Fruit fly (Drosophila melanogaster) whole organism, embryonic: ENCODE results near the gene Muted.

Experiments used
- ATbp ChIP-seq: fragments of 200-800 bp; sonication (Bioruptor generic); optimal IDR thresholded peaks from 2 replicates; lab custom pipeline; 2017; ENCODE audit warnings: missing biosample characterization, mild to moderate bottlenecking, missing genetic modification characterization, missing genetic modification reagents
- BEAF-32 ChIP-seq: fragments of 200-800 bp; sonication (Bioruptor generic); optimal IDR thresholded peaks from 3 replicates; lab custom pipeline; 2017; ENCODE audit warnings: missing biosample characterization, missing genetic modification characterization, mild to moderate bottlenecking, moderate library complexity, missing genetic modification reagents
- CG12744 ChIP-seq: fragments of 200-800 bp; sonication (Bioruptor generic); optimal IDR thresholded peaks from 2 replicates; lab custom pipeline; 2016; ENCODE audit warnings: missing biosample characterization, missing genetic modification characterization
- CG13894 ChIP-seq: fragments of 200-800 bp; sonication (Bioruptor generic); optimal IDR thresholded peaks from 3 replicates; lab custom pipeline; 2018; ENCODE audit warnings: missing biosample characterization, mild to moderate bottlenecking, missing genetic modification characterization, moderate library complexity
- CG14441 ChIP-seq: fragments of 200-800 bp; sonication (Bioruptor generic); IDR thresholded peaks from 2 replicates; pipeline ENCODE4 v1.3.6; 2022; ENCODE audit warnings: missing biosample characterization, missing genetic modification characterization
- CG17385 ChIP-seq: fragments of 200-800 bp; sonication (Bioruptor generic); optimal IDR thresholded peaks from 3 replicates; lab custom pipeline; 2018; ENCODE audit warnings: missing biosample characterization, mild to moderate bottlenecking, missing genetic modification characterization
- CG17802 ChIP-seq: fragments of 200-800 bp; sonication (Bioruptor generic); optimal IDR thresholded peaks from 2 replicates; lab custom pipeline; 2018; ENCODE audit warnings: missing biosample characterization, mild to moderate bottlenecking, missing genetic modification characterization, moderate library complexity
- CG1792 ChIP-seq: fragments of 200-800 bp; sonication (Bioruptor generic); optimal IDR thresholded peaks from 2 replicates; lab custom pipeline; 2016; ENCODE audit warnings: missing biosample characterization, missing genetic modification characterization
- CG18476 ChIP-seq: fragments of 200-800 bp; sonication (Bioruptor generic); optimal IDR thresholded peaks from 2 replicates; lab custom pipeline; 2016; ENCODE audit warnings: missing biosample characterization, mild to moderate bottlenecking, missing genetic modification characterization
- CG32767 ChIP-seq: fragments of 200-800 bp; sonication (Bioruptor generic); IDR thresholded peaks from 2 replicates; pipeline ENCODE4 v1.3.6; 2022; ENCODE audit warnings: missing biosample characterization, missing genetic modification characterization
- CG3847 ChIP-seq: fragments of 200-800 bp; sonication (Bioruptor generic); IDR thresholded peaks from 2 replicates; pipeline ENCODE4 v1.3.6; 2022; ENCODE audit warnings: missing biosample characterization, missing genetic modification characterization
- CG3995 ChIP-seq: fragments of 200-800 bp; sonication (Bioruptor generic); optimal IDR thresholded peaks from 3 replicates; lab custom pipeline; 2016; ENCODE audit warnings: missing biosample characterization, missing genetic modification characterization
- CG7271 ChIP-seq: fragments of 200-800 bp; sonication (Bioruptor generic); optimal IDR thresholded peaks from 2 replicates; lab custom pipeline; 2018; ENCODE audit warnings: missing biosample characterization, mild to moderate bottlenecking, missing genetic modification characterization, moderate library complexity
- CG7786 ChIP-seq: fragments of 200-800 bp; sonication (Bioruptor generic); optimal IDR thresholded peaks from 2 replicates; lab custom pipeline; 2016; ENCODE audit warnings: missing biosample characterization, missing genetic modification characterization
- CG8089 ChIP-seq: fragments of 200-800 bp; sonication (Bioruptor generic); optimal IDR thresholded peaks from 3 replicates; lab custom pipeline; 2016; ENCODE audit warnings: missing biosample characterization, missing genetic modification characterization
- CG9215 ChIP-seq: fragments of 200-800 bp; sonication (Bioruptor generic); IDR thresholded peaks from 2 replicates; pipeline ENCODE4 v1.3.6; 2022; ENCODE audit warnings: missing biosample characterization, missing genetic modification characterization
- CG9609 ChIP-seq: fragments of 200-800 bp; sonication (Bioruptor generic); optimal IDR thresholded peaks from 3 replicates; lab custom pipeline; 2016; ENCODE audit warnings: missing biosample characterization, missing genetic modification characterization
- D19A ChIP-seq: fragments of 200-800 bp; optimal IDR thresholded peaks from 3 replicates; lab custom pipeline; 2019; ENCODE audit warnings: missing biosample characterization, mild to moderate bottlenecking, missing genetic modification characterization, moderate library complexity
- GATAe ChIP-seq: fragments of 200-800 bp; sonication (Bioruptor generic); conservative IDR thresholded peaks from 2 replicates; pipeline ENCODE4 v1.3.6; 2022; ENCODE audit warnings: missing biosample characterization, missing genetic modification characterization
- Gug ChIP-seq: fragments of 200-800 bp; sonication (Bioruptor generic); IDR thresholded peaks from 4 replicates; pipeline ENCODE4 v1.3.6; 2022; ENCODE audit warnings: missing biosample characterization, missing genetic modification characterization
- Hmx ChIP-seq: fragments of 200-800 bp; sonication (Bioruptor generic); optimal IDR thresholded peaks from 2 replicates; lab custom pipeline; 2016; ENCODE audit warnings: missing biosample characterization, missing genetic modification characterization
- Kr ChIP-seq: fragments of 200-800 bp; sonication (Bioruptor generic); optimal IDR thresholded peaks from 2 replicates; lab custom pipeline; 2017; ENCODE audit warnings: missing biosample characterization, mild to moderate bottlenecking, missing genetic modification characterization
- Lhr ChIP-seq: fragments of 200-800 bp; sonication (Bioruptor generic); optimal IDR thresholded peaks from 3 replicates; lab custom pipeline; 2017; ENCODE audit warnings: mild to moderate bottlenecking, missing biosample characterization, missing genetic modification reagents, missing genetic modification characterization
- NC2β ChIP-seq: fragments of 200-800 bp; sonication (Bioruptor generic); optimal IDR thresholded peaks from 2 replicates; lab custom pipeline; 2016; ENCODE audit warnings: missing biosample characterization, missing genetic modification characterization
- Pdp1 ChIP-seq, 2 experiments: fragments of 200-800 bp; sonication (Bioruptor generic); optimal IDR thresholded peaks; 3 replicates each; lab custom pipeline; 2016; ENCODE audit warnings: missing biosample characterization in 2 of 2, missing genetic modification characterization in 2 of 2, mild to moderate bottlenecking in 1 of 2, moderate library complexity in 1 of 2
- Scr ChIP-seq: fragments of 200-800 bp; sonication (Bioruptor generic); IDR thresholded peaks from 2 replicates; pipeline ENCODE4 v1.3.6; 2022; ENCODE audit warnings: missing biosample characterization, missing genetic modification characterization; ENCODE audit not compliant: partially characterized antibody
- Side ChIP-seq: fragments of 200-800 bp; sonication (Bioruptor generic); optimal IDR thresholded peaks from 2 replicates; lab custom pipeline; 2016; ENCODE audit warnings: missing biosample characterization, missing genetic modification characterization
- Six4 ChIP-seq: fragments of 200-800 bp; sonication (Bioruptor generic); optimal IDR thresholded peaks from 2 replicates; lab custom pipeline; 2016; ENCODE audit warnings: missing biosample characterization, missing genetic modification characterization
- Sox100B ChIP-seq: fragments of 200-800 bp; sonication (Bioruptor generic); optimal IDR thresholded peaks from 3 replicates; lab custom pipeline; 2018; ENCODE audit warnings: missing biosample characterization, mild to moderate bottlenecking, missing genetic modification characterization
- Sry-δ ChIP-seq: fragments of 200-800 bp; sonication (Bioruptor generic); optimal IDR thresholded peaks from 2 replicates; lab custom pipeline; 2016; ENCODE audit warnings: missing biosample characterization, missing genetic modification characterization
- ab ChIP-seq: fragments of 200-800 bp; sonication (Bioruptor generic); optimal IDR thresholded peaks from 2 replicates; lab custom pipeline; 2016; ENCODE audit warnings: missing biosample characterization, missing genetic modification characterization
- disco-r ChIP-seq: fragments of 200-800 bp; sonication (Bioruptor generic); optimal IDR thresholded peaks from 2 replicates; lab custom pipeline; 2016; ENCODE audit warnings: missing biosample characterization, missing genetic modification characterization
- dm ChIP-seq: fragments of 200-800 bp; sonication (Bioruptor generic); optimal IDR thresholded peaks from 3 replicates; lab custom pipeline; 2016; ENCODE audit warnings: missing biosample characterization, missing genetic modification characterization
- dysf ChIP-seq: fragments of 200-800 bp; sonication (Bioruptor generic); IDR thresholded peaks from 3 replicates; pipeline ENCODE4 v1.3.6; 2022; ENCODE audit warnings: missing biosample characterization, missing genetic modification characterization
- eyg ChIP-seq: fragments of 200-800 bp; sonication (Bioruptor generic); optimal IDR thresholded peaks from 3 replicates; lab custom pipeline; 2016; ENCODE audit warnings: missing biosample characterization, missing genetic modification characterization
- gem ChIP-seq: fragments of 200-800 bp; sonication (Bioruptor generic); optimal IDR thresholded peaks from 2 replicates; lab custom pipeline; 2019; ENCODE audit warnings: missing biosample characterization, mild to moderate bottlenecking, missing genetic modification characterization, moderate library complexity
- h ChIP-seq: fragments of >200 bp; optimal IDR thresholded peaks from 2 replicates; lab custom pipeline; 2017
- ind ChIP-seq: fragments of 200-800 bp; sonication (Bioruptor generic); optimal IDR thresholded peaks from 3 replicates; lab custom pipeline; 2016; ENCODE audit warnings: missing biosample characterization, missing genetic modification characterization
- inv ChIP-seq: fragments of 200-800 bp; sonication (Bioruptor generic); IDR thresholded peaks from 2 replicates; pipeline ENCODE4 v1.3.6; 2022; ENCODE audit warnings: missing biosample characterization, missing genetic modification characterization; ENCODE audit not compliant: partially characterized antibody
- pan ChIP-seq, 4 experiments: fragments of >200 bp in 3 of 4; fragments of 200-800 bp in 1 of 4; sonication (Bioruptor generic) in 1 of 4; optimal IDR thresholded peaks in 3 of 4; IDR thresholded peaks in 1 of 4; 2 replicates each; pipeline versions ENCODE4 v1.3.6 to Lab custom; 2017 to 2022; ENCODE audit warnings: missing biosample characterization in 2 of 4, missing genetic modification characterization in 2 of 4, mixed read lengths in 1 of 4
- pita ChIP-seq: fragments of 200-800 bp; sonication (Bioruptor generic); optimal IDR thresholded peaks from 2 replicates; lab custom pipeline; 2017; ENCODE audit warnings: missing biosample characterization, mild to moderate bottlenecking, missing genetic modification characterization
- row ChIP-seq: fragments of 200-800 bp; sonication (Bioruptor generic); IDR thresholded peaks from 3 replicates; pipeline ENCODE4 v1.3.6; 2022; ENCODE audit warnings: missing biosample characterization, missing genetic modification characterization
- salm ChIP-seq: fragments of 200-800 bp; sonication (Bioruptor generic); optimal IDR thresholded peaks from 2 replicates; lab custom pipeline; 2018; ENCODE audit warnings: missing biosample characterization, mild to moderate bottlenecking, missing genetic modification characterization
- schlank ChIP-seq: fragments of 200-800 bp; sonication (Bioruptor generic); optimal IDR thresholded peaks from 2 replicates; lab custom pipeline; 2018; ENCODE audit warnings: missing biosample characterization, mild to moderate bottlenecking, missing genetic modification characterization
- sima ChIP-seq: fragments of 200-800 bp; sonication (Bioruptor generic); optimal IDR thresholded peaks from 2 replicates; lab custom pipeline; 2016; ENCODE audit warnings: missing biosample characterization, missing genetic modification characterization
- sqz ChIP-seq: fragments of 200-800 bp; sonication (Bioruptor generic); optimal IDR thresholded peaks from 3 replicates; lab custom pipeline; 2018; ENCODE audit warnings: missing biosample characterization, mild to moderate bottlenecking, missing genetic modification characterization
- tap ChIP-seq: fragments of 200-800 bp; optimal IDR thresholded peaks from 3 replicates; lab custom pipeline; 2019; ENCODE audit warnings: missing biosample characterization, mild to moderate bottlenecking, missing genetic modification characterization, moderate library complexity
- unpg ChIP-seq: fragments of 200-800 bp; sonication (Bioruptor generic); optimal IDR thresholded peaks from 3 replicates; lab custom pipeline; 2018; ENCODE audit warnings: missing biosample characterization, mild to moderate bottlenecking, missing genetic modification characterization, moderate library complexity
- zen2 ChIP-seq: fragments of 200-800 bp; sonication (Bioruptor generic); IDR thresholded peaks from 3 replicates; pipeline ENCODE4 v1.3.6; 2022; ENCODE audit warnings: missing biosample characterization, missing genetic modification characterization; ENCODE audit not compliant: partially characterized antibody

Muted gene

dm6 chr3R:22410537-22411360, 48.3 kb downstream of the Muted start, which contains the start of the genes CG13850 and lqfR (continued):
- peak; percentile 43; the same call in 1 of the 2 replicates for TF ChIP-seq CG14441 (GFP tag; lab: Robert Waterston, UW)
- TF ChIP-seq sqz = no peak
- peak; percentile 51 for TF ChIP-seq BEAF-32 (GFP tag; lab: Kevin White, UChicago)
- TF ChIP-seq ab (GFP tag; lab: Kevin White, UChicago) = peak; percentile 28
- TF ChIP-seq CG3995 (GFP tag; lab: Kevin White, UChicago) = peak; percentile 69
- peak; percentile 29 for TF ChIP-seq CG1792 (GFP tag; lab: Kevin White, UChicago)
- TF ChIP-seq salm (tag; lab: Kevin White, UChicago) = peak; percentile 2
- TF ChIP-seq schlank (tag; lab: Kevin White, UChicago) = peak; percentile 35
- no peak for TF ChIP-seq pita (GFP tag; lab: Kevin White, UChicago)
- no peak for TF ChIP-seq CG13894 (tag; lab: Kevin White, UChicago)
- peak; percentile 9 for TF ChIP-seq CG17802 (tag; lab: Kevin White, UChicago)
- no peak for TF ChIP-seq inv
- no peak for TF ChIP-seq CG7271
- TF ChIP-seq NC2β (GFP tag; lab: Kevin White, UChicago) = peak; percentile 74
- peak; percentile 69 for TF ChIP-seq Six4 (GFP tag; lab: Kevin White, UChicago)
- peak; percentile 53 for TF ChIP-seq Lhr (GFP tag; lab: Kevin White, UChicago)
- TF ChIP-seq dysf = peak; percentile 75; the same call in 2 of the 3 replicates
- TF ChIP-seq CG9215 = peak; percentile 77
- peak; percentile 66 for TF ChIP-seq Side (GFP tag; lab: Kevin White, UChicago)
- TF ChIP-seq gem (tag; lab: Kevin White, UChicago) = no peak
- no peak for TF ChIP-seq GATAe (GFP tag; lab: Robert Waterston, UW)
- peak; percentile 67 for TF ChIP-seq CG17385
- TF ChIP-seq row = peak; percentile 90
- TF ChIP-seq h (lab: Kevin White, UChicago) = no peak
- no peak for TF ChIP-seq sima (GFP tag; lab: Kevin White, UChicago)
- TF ChIP-seq CG8089 (GFP tag; lab: Kevin White, UChicago) = peak; percentile 52
- peak; percentile 80 to 90 for TF ChIP-seq Pdp1 (GFP tag; optimal IDR thresholded peaks at IDR 0.05; lab: Kevin White, UChicago)
- peak; percentile 89 for TF ChIP-seq CG18476 (GFP tag; lab: Kevin White, UChicago)
- TF ChIP-seq unpg (GFP tag; lab: Kevin White, UChicago) = no peak
- TF ChIP-seq zen2 (GFP tag; lab: Robert Waterston, UW) = no peak
- peak; percentile 38 for TF ChIP-seq ATbp (GFP tag; lab: Kevin White, UChicago)
- TF ChIP-seq Scr (GFP tag; lab: Robert Waterston, UW) = no peak
- TF ChIP-seq Hmx = peak; percentile 53
- peak; percentile 79 for TF ChIP-seq CG3847 (GFP tag; lab: Robert Waterston, UW)
- TF ChIP-seq pan (optimal IDR thresholded peaks at IDR 0.05; lab: Kevin White, UChicago) = no peak
- no peak for TF ChIP-seq pan (GFP tag; optimal IDR thresholded peaks at IDR 0.05 in 1 of 2, IDR thresholded peaks at IDR 0.05 in 1 of 2)
- TF ChIP-seq tap = no peak
- peak; percentile 50 for TF ChIP-seq Sry-δ (GFP tag; lab: Kevin White, UChicago)
- TF ChIP-seq disco-r (GFP tag; lab: Kevin White, UChicago) = no peak
- peak; percentile 60 for TF ChIP-seq CG12744 (GFP tag; lab: Kevin White, UChicago)
- TF ChIP-seq dm (GFP tag; lab: Kevin White, UChicago) = peak; percentile 80
- TF ChIP-seq Kr (GFP tag; lab: Kevin White, UChicago) = no peak
- TF ChIP-seq CG7786 (GFP tag; lab: Kevin White, UChicago) = peak; percentile 84
- no peak for TF ChIP-seq D19A (tag; lab: Kevin White, UChicago)
- peak; percentile 81 for TF ChIP-seq CG9609 (GFP tag; lab: Kevin White, UChicago)
- TF ChIP-seq CG32767 (GFP tag; lab: Robert Waterston, UW) = no peak
- TF ChIP-seq ind (GFP tag; lab: Kevin White, UChicago) = peak; percentile 78
- TF ChIP-seq eyg = peak; percentile 39
- peak; percentile 82 for TF ChIP-seq Sox100B (GFP tag; lab: Kevin White, UChicago)
- peak; percentile 59; the same call in 3 of the 4 replicates for TF ChIP-seq Gug
